Fruit fly (Drosophila melanogaster) whole organism, embryonic: ENCODE results near the gene CG14659.
A peak's percentile ranks its signal among the peaks of the same experiment; 100 is the strongest.

Experiments
- Aef1 ChIP-seq: fragments of 200-800 bp; sonication (Bioruptor generic); IDR thresholded peaks from 3 replicates; pipeline ENCODE4 v1.3.6; 2022; ENCODE audit warnings: missing biosample characterization, missing genetic modification characterization
- Asciz ChIP-seq: fragments of 200-800 bp; sonication (Bioruptor generic); optimal IDR thresholded peaks from 2 replicates; lab custom pipeline; 2017; ENCODE audit warnings: missing biosample characterization, mild to moderate bottlenecking, missing genetic modification characterization, missing genetic modification reagents
- Bdp1 ChIP-seq: fragments of 200-800 bp; sonication (Bioruptor generic); optimal IDR thresholded peaks from 3 replicates; lab custom pipeline; 2016; ENCODE audit warnings: missing biosample characterization, missing genetic modification characterization
- Bgb ChIP-seq: fragments of 200-800 bp; sonication (Bioruptor generic); IDR thresholded peaks from 2 replicates; pipeline ENCODE4 v1.3.6; 2022; ENCODE audit warnings: missing biosample characterization, missing genetic modification characterization; ENCODE audit not compliant: partially characterized antibody
- Blimp-1 ChIP-seq: fragments of 200-800 bp; sonication (Bioruptor generic); optimal IDR thresholded peaks from 3 replicates; lab custom pipeline; 2018; ENCODE audit warnings: missing biosample characterization, missing genetic modification characterization, mild to moderate bottlenecking, moderate library complexity, missing genetic modification reagents
- CG10209 ChIP-seq: fragments of 200-800 bp; sonication (Bioruptor generic); optimal IDR thresholded peaks from 3 replicates; lab custom pipeline; 2017; ENCODE audit warnings: missing biosample characterization, mild to moderate bottlenecking, missing genetic modification characterization, missing genetic modification reagents
- CG10979 ChIP-seq: fragments of 200-800 bp; sonication (Bioruptor generic); optimal IDR thresholded peaks from 2 replicates; lab custom pipeline; 2018; ENCODE audit warnings: missing biosample characterization, mild to moderate bottlenecking, missing genetic modification characterization, moderate library complexity
- CG12744 ChIP-seq: fragments of 200-800 bp; sonication (Bioruptor generic); optimal IDR thresholded peaks from 2 replicates; lab custom pipeline; 2016; ENCODE audit warnings: missing biosample characterization, missing genetic modification characterization
- CG16815 ChIP-seq: fragments of 200-800 bp; sonication (Bioruptor generic); optimal IDR thresholded peaks from 3 replicates; lab custom pipeline; 2017; ENCODE audit warnings: missing biosample characterization, mild to moderate bottlenecking, missing genetic modification characterization
- CG17186 ChIP-seq: fragments of 200-800 bp; sonication (Bioruptor generic); optimal IDR thresholded peaks from 3 replicates; lab custom pipeline; 2017; ENCODE audit warnings: missing biosample characterization, missing genetic modification reagents, missing genetic modification characterization
- CG1832 ChIP-seq: fragments of 200-800 bp; sonication (Bioruptor generic); optimal IDR thresholded peaks from 2 replicates; lab custom pipeline; 2017; ENCODE audit warnings: missing biosample characterization, mild to moderate bottlenecking, missing genetic modification characterization, inconsistent platforms
- CG2889 ChIP-seq: fragments of 200-800 bp; sonication (Bioruptor generic); IDR thresholded peaks from 3 replicates; pipeline ENCODE4 v1.3.6; 2022; ENCODE audit warnings: missing biosample characterization, missing genetic modification characterization
- CG31365 ChIP-seq: fragments of 200-800 bp; sonication (Bioruptor generic); optimal IDR thresholded peaks from 2 replicates; lab custom pipeline; 2018; ENCODE audit warnings: missing biosample characterization, mild to moderate bottlenecking, missing genetic modification characterization
- CG3995 ChIP-seq: fragments of 200-800 bp; sonication (Bioruptor generic); optimal IDR thresholded peaks from 3 replicates; lab custom pipeline; 2016; ENCODE audit warnings: missing biosample characterization, missing genetic modification characterization
- CG4707 ChIP-seq: fragments of 200-800 bp; sonication (Bioruptor generic); optimal IDR thresholded peaks from 2 replicates; lab custom pipeline; 2018; ENCODE audit warnings: missing biosample characterization, mild to moderate bottlenecking, missing genetic modification characterization, moderate library complexity
- CG4854 ChIP-seq: fragments of 200-800 bp; sonication (Bioruptor generic); optimal IDR thresholded peaks from 2 replicates; lab custom pipeline; 2016; ENCODE audit warnings: missing biosample characterization, missing genetic modification characterization, inconsistent platforms
- CG6272 ChIP-seq: fragments of 200-800 bp; sonication (Bioruptor generic); IDR thresholded peaks from 2 replicates; pipeline ENCODE4 v1.3.6; 2022; ENCODE audit warnings: missing biosample characterization, missing genetic modification characterization
- CG6683 ChIP-seq: fragments of 200-800 bp; sonication (Bioruptor generic); optimal IDR thresholded peaks from 2 replicates; lab custom pipeline; 2017; ENCODE audit warnings: missing biosample characterization, mild to moderate bottlenecking, missing genetic modification characterization, missing genetic modification reagents
- CG6854 ChIP-seq: fragments of 200-800 bp; sonication (Bioruptor generic); optimal IDR thresholded peaks from 3 replicates; lab custom pipeline; 2017; ENCODE audit warnings: missing biosample characterization, mild to moderate bottlenecking, missing genetic modification characterization
- CG9215 ChIP-seq: fragments of 200-800 bp; sonication (Bioruptor generic); IDR thresholded peaks from 2 replicates; pipeline ENCODE4 v1.3.6; 2022; ENCODE audit warnings: missing biosample characterization, missing genetic modification characterization
- CHES-1-like ChIP-seq: fragments of 200-800 bp; sonication (Bioruptor generic); optimal IDR thresholded peaks from 2 replicates; lab custom pipeline; 2016; ENCODE audit warnings: missing biosample characterization, missing genetic modification characterization
- CkIIα-i1 ChIP-seq: fragments of 200-800 bp; sonication (Bioruptor generic); IDR thresholded peaks from 2 replicates; pipeline ENCODE4 v1.3.6; 2022; ENCODE audit warnings: missing biosample characterization, missing genetic modification characterization
- CrebB ChIP-seq: fragments of 200-800 bp; sonication (Bioruptor generic); optimal IDR thresholded peaks from 3 replicates; lab custom pipeline; 2018; ENCODE audit warnings: missing biosample characterization, mild to moderate bottlenecking, missing genetic modification characterization
- Dad ChIP-seq: fragments of 200-800 bp; sonication (Bioruptor generic); optimal IDR thresholded peaks from 3 replicates; lab custom pipeline; 2016; ENCODE audit warnings: missing biosample characterization, missing genetic modification characterization
- ERR ChIP-seq: fragments of 200-800 bp; sonication (Bioruptor generic); optimal IDR thresholded peaks from 2 replicates; lab custom pipeline; 2016; ENCODE audit warnings: missing biosample characterization, missing genetic modification characterization
- Fer2 ChIP-seq: fragments of 200-800 bp; sonication (Bioruptor generic); optimal IDR thresholded peaks from 2 replicates; lab custom pipeline; 2018; ENCODE audit warnings: missing biosample characterization, mild to moderate bottlenecking, missing genetic modification characterization, moderate library complexity
- Fer3 ChIP-seq: fragments of 200-800 bp; sonication (Bioruptor generic); optimal IDR thresholded peaks from 2 replicates; lab custom pipeline; 2018; ENCODE audit warnings: missing biosample characterization, mild to moderate bottlenecking, missing genetic modification characterization, moderate library complexity
- Gsc ChIP-seq: fragments of 200-800 bp; sonication (Bioruptor generic); IDR thresholded peaks from 2 replicates; pipeline ENCODE4 v1.3.6; 2022; ENCODE audit warnings: missing biosample characterization, missing genetic modification characterization
- H15 ChIP-seq: fragments of 200-800 bp; sonication (Bioruptor generic); IDR thresholded peaks from 3 replicates; pipeline ENCODE4 v1.3.6; 2022; ENCODE audit warnings: missing biosample characterization, missing genetic modification characterization
- HLHmδ ChIP-seq: fragments of 200-800 bp; sonication (Bioruptor generic); optimal IDR thresholded peaks from 2 replicates; lab custom pipeline; 2018; ENCODE audit warnings: missing biosample characterization, mild to moderate bottlenecking, missing genetic modification characterization, moderate library complexity
- Hsf ChIP-seq: fragments of 200-800 bp; sonication (Bioruptor generic); optimal IDR thresholded peaks from 3 replicates; lab custom pipeline; 2016; ENCODE audit warnings: missing biosample characterization, missing genetic modification characterization
- MESR4 ChIP-seq: fragments of 200-800 bp; sonication (Bioruptor generic); optimal IDR thresholded peaks from 2 replicates; lab custom pipeline; 2018; ENCODE audit warnings: missing biosample characterization, mild to moderate bottlenecking, missing genetic modification characterization, moderate library complexity
- Vsx1 ChIP-seq: fragments of 200-800 bp; sonication (Bioruptor generic); optimal IDR thresholded peaks from 2 replicates; lab custom pipeline; 2017; ENCODE audit warnings: missing biosample characterization, mild to moderate bottlenecking, missing genetic modification characterization, missing genetic modification reagents
- ase ChIP-seq: fragments of 200-800 bp; sonication (Bioruptor generic); IDR thresholded peaks from 3 replicates; pipeline ENCODE4 v1.3.6; 2022; ENCODE audit warnings: missing biosample characterization, missing genetic modification characterization
- ato ChIP-seq: fragments of 200-800 bp; sonication (Bioruptor generic); IDR thresholded peaks from 2 replicates; pipeline ENCODE4 v1.3.6; 2022; ENCODE audit warnings: missing biosample characterization, missing genetic modification characterization; ENCODE audit not compliant: partially characterized antibody
- bbx ChIP-seq: fragments of 200-800 bp; sonication (Bioruptor generic); IDR thresholded peaks from 2 replicates; pipeline ENCODE4 v1.3.6; 2022; ENCODE audit warnings: missing biosample characterization, missing genetic modification characterization; ENCODE audit not compliant: partially characterized antibody
- bcd ChIP-seq: fragments of 200-800 bp; sonication (Bioruptor generic); optimal IDR thresholded peaks from 2 replicates; lab custom pipeline; 2017; ENCODE audit warnings: missing biosample characterization, mild to moderate bottlenecking, missing genetic modification characterization
- crol ChIP-seq: fragments of 200-800 bp; sonication (Bioruptor generic); IDR thresholded peaks from 2 replicates; pipeline ENCODE4 v1.3.6; 2022; ENCODE audit warnings: missing biosample characterization, missing genetic modification characterization
- eve ChIP-seq, 2 experiments: fragments of >200 bp; optimal IDR thresholded peaks; 2 replicates each; lab custom pipeline; 2017; ENCODE audit warnings: missing biosample characterization in 2 of 2, missing genetic modification characterization in 2 of 2
- eyg ChIP-seq: fragments of 200-800 bp; sonication (Bioruptor generic); optimal IDR thresholded peaks from 3 replicates; lab custom pipeline; 2016; ENCODE audit warnings: missing biosample characterization, missing genetic modification characterization
- fru ChIP-seq: fragments of >200 bp; optimal IDR thresholded peaks from 2 replicates; lab custom pipeline; 2017
- gem ChIP-seq: fragments of 200-800 bp; sonication (Bioruptor generic); optimal IDR thresholded peaks from 2 replicates; lab custom pipeline; 2019; ENCODE audit warnings: missing biosample characterization, mild to moderate bottlenecking, missing genetic modification characterization, moderate library complexity
- lab ChIP-seq: fragments of 200-800 bp; sonication (Bioruptor generic); optimal IDR thresholded peaks from 3 replicates; lab custom pipeline; 2017; ENCODE audit warnings: missing biosample characterization, missing genetic modification characterization, mild to moderate bottlenecking, moderate library complexity, missing genetic modification reagents
- nom ChIP-seq: fragments of 200-800 bp; sonication (Bioruptor generic); optimal IDR thresholded peaks from 2 replicates; lab custom pipeline; 2017; ENCODE audit warnings: missing biosample characterization, missing genetic modification characterization, mild to moderate bottlenecking, moderate library complexity, missing genetic modification reagents
- oc ChIP-seq: fragments of 200-800 bp; sonication (Bioruptor generic); optimal IDR thresholded peaks from 2 replicates; lab custom pipeline; 2018; ENCODE audit warnings: missing biosample characterization, mild to moderate bottlenecking, missing genetic modification characterization, moderate library complexity
- pros ChIP-seq: fragments of 200-800 bp; sonication (Bioruptor generic); optimal IDR thresholded peaks from 3 replicates; lab custom pipeline; 2019; ENCODE audit warnings: missing biosample characterization, mild to moderate bottlenecking, missing genetic modification characterization, moderate library complexity
- slbo ChIP-seq: fragments of 200-800 bp; sonication (Bioruptor generic); IDR thresholded peaks from 2 replicates; pipeline ENCODE4 v1.3.6; 2022; ENCODE audit warnings: missing biosample characterization, missing genetic modification characterization
- tgo ChIP-seq: fragments of 200-800 bp; sonication (Bioruptor generic); IDR thresholded peaks from 3 replicates; pipeline ENCODE4 v1.3.6; 2022; ENCODE audit warnings: missing biosample characterization, missing genetic modification characterization
- tx ChIP-seq: fragments of 200-800 bp; sonication (Bioruptor generic); optimal IDR thresholded peaks from 2 replicates; lab custom pipeline; 2016; ENCODE audit warnings: missing biosample characterization, missing genetic modification characterization
- zen ChIP-seq: fragments of 200-800 bp; sonication (Bioruptor generic); optimal IDR thresholded peaks from 3 replicates; lab custom pipeline; 2018; ENCODE audit warnings: missing biosample characterization, mild to moderate bottlenecking, missing genetic modification characterization, moderate library complexity
- zfh2 ChIP-seq: fragments of 200-800 bp; sonication (Bioruptor generic); optimal IDR thresholded peaks from 2 replicates; lab custom pipeline; 2016; ENCODE audit warnings: missing biosample characterization, missing genetic modification characterization

The CG14659 gene

DNA sequence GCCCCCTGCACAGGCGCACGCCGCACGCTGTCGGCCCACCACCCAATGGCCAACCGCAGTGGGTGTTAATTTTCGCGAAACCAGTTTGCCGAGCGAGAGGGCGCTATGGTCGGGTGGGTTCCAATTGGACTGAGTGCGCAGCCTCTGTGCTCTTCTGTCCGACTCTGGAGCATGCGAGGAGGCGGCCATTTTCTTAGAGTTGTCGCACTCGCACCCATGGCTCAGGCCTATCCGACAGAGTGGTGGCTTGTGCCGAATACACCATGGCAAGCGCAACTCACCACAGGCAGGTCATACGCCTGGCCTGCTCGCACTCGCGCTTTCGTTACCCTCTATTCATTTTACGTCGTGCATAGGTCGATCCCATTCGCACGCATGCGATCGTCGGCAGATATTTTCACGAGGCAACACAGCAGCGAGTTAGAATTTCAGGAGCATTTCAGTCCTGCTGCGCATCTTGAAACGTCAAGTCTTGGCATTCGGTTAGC is 21.3 kb upstream of the CG14659 start, which contains the start of gene opa (continued):
- TF ChIP-seq zfh2 (GFP tag; lab: Kevin White, UChicago) = no peak
- TF ChIP-seq CG6272 = no peak
- no peak for TF ChIP-seq CG17186 (GFP tag; lab: Kevin White, UChicago)
- no peak for TF ChIP-seq Vsx1 (GFP tag; lab: Kevin White, UChicago)
- TF ChIP-seq Dad = no peak
- no peak for TF ChIP-seq CkIIα-i1 (GFP tag; lab: Robert Waterston, UW)
- TF ChIP-seq CG10209 = no peak
- TF ChIP-seq crol (GFP tag; lab: Robert Waterston, UW) = peak; percentile 71
- TF ChIP-seq CG3995 (GFP tag; lab: Kevin White, UChicago) = no peak
- peak; percentile 58; the same call in 1 of the 2 replicates for TF ChIP-seq Bgb (GFP tag; lab: Robert Waterston, UW)
- no peak for TF ChIP-seq CG4854 (GFP tag; lab: Kevin White, UChicago)
- no peak for TF ChIP-seq CG4707 (GFP tag; lab: Kevin White, UChicago)
- peak; percentile 26 for TF ChIP-seq pros
- TF ChIP-seq CrebB (tag; lab: Kevin White, UChicago) = no peak
- TF ChIP-seq Bdp1 (GFP tag; lab: Kevin White, UChicago) = no peak
- TF ChIP-seq Blimp-1 (GFP tag; lab: Kevin White, UChicago) = no peak
- TF ChIP-seq nom (GFP tag; lab: Kevin White, UChicago) = no peak
- no peak for TF ChIP-seq CG10979 (tag; lab: Kevin White, UChicago)
- TF ChIP-seq tx (GFP tag; lab: Kevin White, UChicago) = no peak
- no peak for TF ChIP-seq CG2889 (GFP tag; lab: Robert Waterston, UW)
- no peak for TF ChIP-seq CG16815
- TF ChIP-seq lab = no peak
- no peak for TF ChIP-seq Asciz
- no peak for TF ChIP-seq eyg (GFP tag; lab: Kevin White, UChicago)
- TF ChIP-seq CG12744 (GFP tag; lab: Kevin White, UChicago) = no peak
- TF ChIP-seq HLHmδ (GFP tag; lab: Kevin White, UChicago) = no peak
- TF ChIP-seq H15 (GFP tag; lab: Robert Waterston, UW) = no peak
- TF ChIP-seq fru (lab: Kevin White, UChicago) = no peak
- TF ChIP-seq Gsc = no peak
- TF ChIP-seq CG6854 (GFP tag; lab: Kevin White, UChicago) = no peak
- TF ChIP-seq bbx (GFP tag; lab: Robert Waterston, UW) = peak; percentile 58
- no peak for TF ChIP-seq Fer2 (tag; lab: Kevin White, UChicago)
- TF ChIP-seq CG31365 = no peak
- no peak for TF ChIP-seq ase
- TF ChIP-seq CG9215 (GFP tag; lab: Robert Waterston, UW) = no peak
- TF ChIP-seq tgo (GFP tag; lab: Robert Waterston, UW) = no peak
- no peak for TF ChIP-seq oc (tag; lab: Kevin White, UChicago)
- no peak for TF ChIP-seq Aef1 (GFP tag; lab: Robert Waterston, UW)
- no peak for TF ChIP-seq CHES-1-like (GFP tag; lab: Kevin White, UChicago)
- no peak for TF ChIP-seq Fer3 (tag; lab: Kevin White, UChicago)
- no peak for TF ChIP-seq ERR (GFP tag; lab: Kevin White, UChicago)
- peak; percentile 100 for TF ChIP-seq CG1832 (GFP tag; lab: Kevin White, UChicago)
- no peak for TF ChIP-seq CG6683 (GFP tag; lab: Kevin White, UChicago)
- no peak for TF ChIP-seq eve (GFP tag; optimal IDR thresholded peaks at IDR 0.05; lab: Kevin White, UChicago)
- TF ChIP-seq ato (GFP tag; lab: Robert Waterston, UW) = peak; percentile 57
- TF ChIP-seq Hsf (GFP tag; lab: Kevin White, UChicago) = no peak
- peak; percentile 54 for TF ChIP-seq zen (tag; lab: Kevin White, UChicago)
- no peak for TF ChIP-seq bcd (GFP tag; lab: Kevin White, UChicago)
- TF ChIP-seq MESR4 (GFP tag; lab: Kevin White, UChicago) = no peak
- TF ChIP-seq slbo = no peak
- TF ChIP-seq gem = no peak
